Fruit fly (Drosophila melanogaster) S2 (cell line): ENCODE data around the gene CG14265.

ENCODE experiments used
- CG8478 ChIP-seq: fragments of >200 bp; optimal IDR thresholded peaks from 2 replicates; lab custom pipeline; 2018
- CTCF ChIP-seq, 2 experiments: fragments of >200 bp; optimal IDR thresholded peaks; 2 replicates each; lab custom pipeline; 2018

Gene CG14265

DNA sequence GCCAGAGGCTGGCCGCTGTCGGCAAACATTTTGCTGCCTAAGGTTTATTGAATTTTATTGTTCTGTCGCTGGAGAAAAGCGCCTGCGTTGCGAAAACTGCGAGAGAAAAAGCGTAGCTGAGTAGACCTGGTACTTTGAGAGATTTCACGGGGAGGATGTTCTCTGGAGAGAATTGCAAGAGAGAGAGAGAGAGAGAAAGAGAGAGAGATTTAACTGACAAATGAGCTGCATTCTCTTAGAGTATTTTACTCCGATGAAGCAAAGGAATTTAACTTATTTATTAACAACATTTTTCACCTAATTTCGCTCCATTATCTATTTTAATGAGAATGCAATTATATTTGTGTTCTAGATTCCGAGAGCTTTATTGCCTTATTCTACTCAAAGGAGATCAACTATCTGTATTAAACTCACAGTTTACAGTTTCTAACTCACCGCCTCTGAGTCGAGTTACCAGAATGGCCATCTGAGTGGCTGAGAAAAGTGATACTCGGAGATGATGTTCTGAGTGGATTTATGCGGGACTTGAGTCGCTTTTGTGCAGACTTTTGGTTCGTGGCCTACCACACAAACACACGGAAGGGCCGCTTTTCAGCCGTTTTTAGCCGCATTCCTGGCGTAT lies 45.5 kb downstream of the CG14265 start:
- TF ChIP-seq CTCF (optimal IDR thresholded peaks at IDR 0.05; lab: Kevin White, UChicago) (no peak), CG8478 (lab: Kevin White, UChicago) (no peak)

DNA sequence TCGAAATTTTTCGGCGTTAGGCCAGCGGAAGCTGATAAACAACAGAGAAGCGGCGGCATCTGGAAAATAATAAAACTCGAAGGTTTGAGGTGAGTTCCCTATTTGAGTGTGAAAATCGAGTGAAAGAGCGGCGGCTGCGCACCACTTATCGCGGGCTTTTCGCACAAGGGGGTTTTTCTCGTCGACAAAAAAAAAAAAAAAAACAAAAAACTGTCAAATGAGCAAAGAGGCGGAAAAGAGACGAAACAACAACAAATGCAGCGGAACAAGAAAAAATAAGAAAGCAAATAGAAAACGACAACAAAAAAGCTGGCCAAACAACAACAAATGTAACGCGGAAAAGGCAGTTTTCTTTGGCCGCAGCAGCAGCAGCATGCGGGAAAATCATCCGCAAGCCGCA lies 46.8 kb downstream of the CG14265 start:
- no peak for TF ChIP-seq CG8478 (lab: Kevin White, UChicago)
- no peak for TF ChIP-seq CTCF (optimal IDR thresholded peaks at IDR 0.05; lab: Kevin White, UChicago)

DNA sequence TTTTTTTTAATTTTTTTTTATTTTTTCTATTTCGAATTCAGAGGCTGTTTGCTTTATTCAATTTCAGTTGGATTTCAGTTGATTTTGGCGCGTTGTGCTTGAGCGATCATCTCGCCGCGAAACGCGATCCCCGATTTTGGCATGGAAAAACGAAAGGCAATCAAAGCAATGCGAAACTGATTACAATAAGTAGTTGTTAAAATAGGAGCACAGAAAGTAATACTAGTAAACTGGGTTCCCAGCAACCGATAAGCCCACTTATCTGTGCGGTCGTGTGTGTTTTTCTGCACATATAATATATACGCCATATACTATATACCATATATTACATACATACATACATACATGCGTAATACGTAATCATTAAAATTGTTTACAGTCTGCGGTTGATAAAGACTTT lies 47.3 kb downstream of the CG14265 start:
- no peak for TF ChIP-seq CG8478 (lab: Kevin White, UChicago)
- TF ChIP-seq CTCF (optimal IDR thresholded peaks at IDR 0.05; lab: Kevin White, UChicago): no peak

DNA sequence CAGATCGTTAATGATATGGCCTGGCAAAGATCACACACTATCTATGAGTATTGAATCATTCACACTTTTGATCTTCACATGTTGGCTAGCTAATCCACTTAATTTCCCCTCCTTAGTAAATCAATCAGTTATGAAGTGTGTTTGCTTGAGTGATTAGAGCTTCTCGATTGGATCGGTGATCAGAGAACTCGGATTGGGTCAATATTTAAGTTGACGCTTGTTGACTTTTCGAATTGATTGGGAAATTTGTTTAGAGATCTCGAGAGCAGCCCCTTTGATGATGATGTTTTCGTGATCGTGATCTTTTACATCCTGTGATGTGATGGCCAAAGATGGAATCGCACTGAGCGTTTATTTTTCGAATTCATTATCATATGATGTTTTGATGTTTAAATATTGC lies 48.1 kb downstream of the CG14265 start:
- no peak for TF ChIP-seq CTCF (optimal IDR thresholded peaks at IDR 0.05; lab: Kevin White, UChicago)
- TF ChIP-seq CG8478 (lab: Kevin White, UChicago): no peak

DNA sequence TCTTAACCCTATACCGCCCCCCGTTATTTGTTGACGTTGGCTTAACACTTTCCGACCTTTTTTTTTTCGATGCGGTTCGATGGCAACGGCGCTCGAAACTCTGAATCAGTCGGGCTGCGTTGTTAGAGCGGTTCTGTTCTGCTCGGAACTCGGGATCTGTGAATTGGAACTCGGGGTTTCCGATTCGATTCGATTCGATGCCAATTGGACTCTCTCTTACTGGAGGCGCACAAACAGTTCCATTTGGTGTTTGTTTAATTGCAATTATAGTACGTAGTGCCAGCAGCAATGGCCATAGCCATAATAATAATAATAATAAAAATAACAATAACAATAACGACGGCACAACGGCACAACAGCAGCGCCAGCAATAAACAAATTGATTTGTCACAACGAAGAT lies 48.9 kb downstream of the CG14265 start:
- TF ChIP-seq CG8478 (lab: Kevin White, UChicago) (no peak), CTCF (optimal IDR thresholded peaks at IDR 0.05; lab: Kevin White, UChicago) (no peak)

DNA sequence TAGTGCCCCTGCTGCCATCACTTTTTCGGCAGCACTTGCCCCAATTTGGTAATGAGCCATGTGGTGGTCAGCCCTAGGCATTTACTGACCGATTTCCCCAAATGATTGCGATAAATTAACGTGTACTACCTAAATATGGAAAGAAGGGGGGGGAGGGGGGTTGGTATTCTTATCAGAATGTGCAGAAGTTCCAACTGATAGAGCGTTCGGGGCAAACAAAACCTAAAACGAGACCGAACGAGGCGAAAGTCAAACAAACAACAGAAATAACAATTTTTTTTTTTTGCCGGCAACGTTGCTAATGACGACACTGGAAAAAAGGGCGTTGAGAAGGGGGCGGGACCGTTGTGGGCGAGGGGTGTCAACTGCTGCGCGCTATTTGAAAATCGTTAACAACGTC lies 49.9 kb downstream of the CG14265 start:
- TF ChIP-seq CTCF (optimal IDR thresholded peaks at IDR 0.05; lab: Kevin White, UChicago) (no peak), CG8478 (lab: Kevin White, UChicago) (no peak)
